Fruit fly (Drosophila melanogaster) whole organism, embryonic: ENCODE data around the gene Rchy1.

ENCODE experiments used
- Antp ChIP-seq: fragments of 200-800 bp; sonication (Bioruptor generic); optimal IDR thresholded peaks from 3 replicates; lab custom pipeline; 2016; ENCODE audit warnings: missing biosample characterization, missing genetic modification characterization
- B-H2 ChIP-seq: fragments of 200-800 bp; sonication (Bioruptor generic); optimal IDR thresholded peaks from 2 replicates; lab custom pipeline; 2018; ENCODE audit warnings: missing biosample characterization, mild to moderate bottlenecking, missing genetic modification characterization
- C15 ChIP-seq: fragments of 200-800 bp; sonication (Bioruptor generic); IDR thresholded peaks from 3 replicates; pipeline ENCODE4 v1.3.6; 2022; ENCODE audit warnings: missing biosample characterization, missing genetic modification characterization
- CG11456 ChIP-seq: fragments of 200-800 bp; sonication (Bioruptor generic); IDR thresholded peaks from 3 replicates; pipeline ENCODE4 v1.3.6; 2022; ENCODE audit warnings: missing biosample characterization, missing genetic modification characterization
- CG11696 ChIP-seq: fragments of 200-800 bp; sonication (Bioruptor generic); IDR thresholded peaks from 2 replicates; pipeline ENCODE4 v1.3.6; 2022; ENCODE audit warnings: missing biosample characterization, missing genetic modification characterization
- CG12104 ChIP-seq: fragments of 200-800 bp; sonication (Bioruptor generic); optimal IDR thresholded peaks from 3 replicates; lab custom pipeline; 2016; ENCODE audit warnings: missing biosample characterization, missing genetic modification characterization
- CG1233 ChIP-seq: fragments of 200-800 bp; sonication (Bioruptor generic); optimal IDR thresholded peaks from 4 replicates; lab custom pipeline; 2018; ENCODE audit warnings: missing biosample characterization, mild to moderate bottlenecking, missing genetic modification characterization
- CG12744 ChIP-seq: fragments of 200-800 bp; sonication (Bioruptor generic); optimal IDR thresholded peaks from 2 replicates; lab custom pipeline; 2016; ENCODE audit warnings: missing biosample characterization, missing genetic modification characterization
- CG13424 ChIP-seq: fragments of 200-800 bp; sonication (Bioruptor generic); optimal IDR thresholded peaks from 2 replicates; lab custom pipeline; 2019; ENCODE audit warnings: missing biosample characterization, mild to moderate bottlenecking, missing genetic modification characterization, moderate library complexity
- CG15696 ChIP-seq: fragments of 200-800 bp; sonication (Bioruptor generic); optimal IDR thresholded peaks from 2 replicates; lab custom pipeline; 2019; ENCODE audit warnings: missing biosample characterization, mild to moderate bottlenecking, missing genetic modification characterization, moderate library complexity
- CG32767 ChIP-seq: fragments of 200-800 bp; sonication (Bioruptor generic); IDR thresholded peaks from 2 replicates; pipeline ENCODE4 v1.3.6; 2022; ENCODE audit warnings: missing biosample characterization, missing genetic modification characterization
- CG34422 ChIP-seq: fragments of 200-800 bp; sonication (Bioruptor generic); IDR thresholded peaks from 3 replicates; pipeline ENCODE4 v1.3.6; 2022; ENCODE audit warnings: missing biosample characterization, missing genetic modification characterization
- CG3847 ChIP-seq: fragments of 200-800 bp; sonication (Bioruptor generic); IDR thresholded peaks from 2 replicates; pipeline ENCODE4 v1.3.6; 2022; ENCODE audit warnings: missing biosample characterization, missing genetic modification characterization
- CG4282 ChIP-seq: fragments of 200-800 bp; sonication (Bioruptor generic); optimal IDR thresholded peaks from 2 replicates; lab custom pipeline; 2016; ENCODE audit warnings: missing biosample characterization, missing genetic modification characterization
- CG6175 ChIP-seq: fragments of 200-800 bp; sonication (Bioruptor generic); IDR thresholded peaks from 3 replicates; pipeline ENCODE4 v1.3.6; 2022; ENCODE audit warnings: missing biosample characterization, missing genetic modification characterization
- CG6254 ChIP-seq: fragments of 200-800 bp; sonication (Bioruptor generic); optimal IDR thresholded peaks from 3 replicates; lab custom pipeline; 2017; ENCODE audit warnings: mild to moderate bottlenecking, missing biosample characterization, missing genetic modification reagents, missing genetic modification characterization
- CG6765 ChIP-seq: fragments of 200-800 bp; sonication (Bioruptor generic); optimal IDR thresholded peaks from 3 replicates; lab custom pipeline; 2017; ENCODE audit warnings: missing biosample characterization, mild to moderate bottlenecking, missing genetic modification characterization
- CG6813 ChIP-seq: fragments of 200-800 bp; sonication (Bioruptor generic); optimal IDR thresholded peaks from 2 replicates; lab custom pipeline; 2017; ENCODE audit warnings: missing biosample characterization, missing genetic modification characterization, mild to moderate bottlenecking, moderate library complexity, missing genetic modification reagents
- CG7987 ChIP-seq: fragments of 200-800 bp; sonication (Bioruptor generic); optimal IDR thresholded peaks from 2 replicates; lab custom pipeline; 2018; ENCODE audit warnings: missing biosample characterization, mild to moderate bottlenecking, missing genetic modification characterization, moderate library complexity
- CG8290 ChIP-seq, 3 experiments: fragments of 200-800 bp; sonication (Bioruptor generic); optimal IDR thresholded peaks; 2 replicates each; lab custom pipeline; 2016 to 2019; ENCODE audit warnings: missing biosample characterization in 3 of 3, missing genetic modification characterization in 3 of 3, mild to moderate bottlenecking in 2 of 3, moderate library complexity in 1 of 3
- CG8924 ChIP-seq: fragments of 200-800 bp; optimal IDR thresholded peaks from 3 replicates; lab custom pipeline; 2019; ENCODE audit warnings: missing biosample characterization, mild to moderate bottlenecking, missing genetic modification characterization, moderate library complexity
- CG9876 ChIP-seq: fragments of 200-800 bp; sonication (Bioruptor generic); optimal IDR thresholded peaks from 2 replicates; lab custom pipeline; 2016; ENCODE audit warnings: missing biosample characterization, missing genetic modification characterization
- Dll ChIP-seq: fragments of 200-800 bp; sonication (Bioruptor generic); IDR thresholded peaks from 4 replicates; pipeline ENCODE4 v1.3.6; 2022; ENCODE audit warnings: missing biosample characterization, missing genetic modification characterization; ENCODE audit not compliant: partially characterized antibody
- HLH54F ChIP-seq: fragments of 200-800 bp; sonication (Bioruptor generic); optimal IDR thresholded peaks from 3 replicates; lab custom pipeline; 2016; ENCODE audit warnings: missing biosample characterization, missing genetic modification characterization
- Jarid2 ChIP-seq: fragments of 200-800 bp; sonication (Bioruptor generic); optimal IDR thresholded peaks from 3 replicates; lab custom pipeline; 2017; ENCODE audit warnings: mild to moderate bottlenecking, missing biosample characterization, missing genetic modification reagents, missing genetic modification characterization
- Lpt ChIP-seq: fragments of >200 bp; optimal IDR thresholded peaks from 2 replicates; lab custom pipeline; 2018; ENCODE audit warnings: missing biosample characterization, missing genetic modification characterization
- Scr ChIP-seq: fragments of 200-800 bp; sonication (Bioruptor generic); IDR thresholded peaks from 2 replicates; pipeline ENCODE4 v1.3.6; 2022; ENCODE audit warnings: missing biosample characterization, missing genetic modification characterization; ENCODE audit not compliant: partially characterized antibody
- Tbp ChIP-seq: fragments of >200 bp; optimal IDR thresholded peaks from 2 replicates; lab custom pipeline; 2018; ENCODE audit warnings: missing biosample characterization, missing genetic modification characterization
- YL-1 ChIP-seq: fragments of 200-800 bp; sonication (Bioruptor generic); optimal IDR thresholded peaks from 3 replicates; lab custom pipeline; 2017; ENCODE audit warnings: missing biosample characterization, mild to moderate bottlenecking, missing genetic modification characterization
- ap ChIP-seq: fragments of 200-800 bp; sonication (Bioruptor generic); IDR thresholded peaks from 2 replicates; pipeline ENCODE4 v1.3.6; 2022; ENCODE audit warnings: missing biosample characterization, missing genetic modification characterization
- bbx ChIP-seq: fragments of 200-800 bp; sonication (Bioruptor generic); IDR thresholded peaks from 2 replicates; pipeline ENCODE4 v1.3.6; 2022; ENCODE audit warnings: missing biosample characterization, missing genetic modification characterization; ENCODE audit not compliant: partially characterized antibody
- ci ChIP-seq: fragments of 200-800 bp; sonication (Bioruptor generic); IDR thresholded peaks from 3 replicates; pipeline ENCODE4 v1.3.6; 2022; ENCODE audit warnings: missing biosample characterization, missing genetic modification characterization
- fd102C ChIP-seq: fragments of 200-800 bp; sonication (Bioruptor generic); optimal IDR thresholded peaks from 2 replicates; lab custom pipeline; 2018; ENCODE audit warnings: missing biosample characterization, mild to moderate bottlenecking, missing genetic modification characterization, moderate library complexity
- hth ChIP-seq: fragments of >200 bp; optimal IDR thresholded peaks from 2 replicates; lab custom pipeline; 2017; ENCODE audit warnings: inconsistent platforms
- jigr1 ChIP-seq: fragments of 200-800 bp; sonication (Bioruptor generic); IDR thresholded peaks from 3 replicates; pipeline ENCODE4 v1.3.6; 2022; ENCODE audit warnings: missing biosample characterization, missing genetic modification characterization
- lola ChIP-seq, 3 experiments: fragments of >200 bp in 2 of 3; fragments of 200-800 bp in 1 of 3; sonication (Bioruptor generic) in 1 of 3; optimal IDR thresholded peaks; 2 replicates each; lab custom pipeline; 2017 to 2019; ENCODE audit warnings: missing biosample characterization in 3 of 3, missing genetic modification characterization in 3 of 3, mild to moderate bottlenecking in 1 of 3, moderate library complexity in 1 of 3
- pb ChIP-seq: fragments of 200-800 bp; sonication (Bioruptor generic); optimal IDR thresholded peaks from 3 replicates; lab custom pipeline; 2016; ENCODE audit warnings: missing biosample characterization, missing genetic modification characterization
- pros ChIP-seq: fragments of 200-800 bp; sonication (Bioruptor generic); optimal IDR thresholded peaks from 3 replicates; lab custom pipeline; 2019; ENCODE audit warnings: missing biosample characterization, mild to moderate bottlenecking, missing genetic modification characterization, moderate library complexity
- row ChIP-seq: fragments of 200-800 bp; sonication (Bioruptor generic); IDR thresholded peaks from 3 replicates; pipeline ENCODE4 v1.3.6; 2022; ENCODE audit warnings: missing biosample characterization, missing genetic modification characterization
- sc ChIP-seq, 3 experiments: fragments of >200 bp in 2 of 3; fragments of 200-800 bp in 1 of 3; sonication (Bioruptor generic) in 1 of 3; optimal IDR thresholded peaks; 2 replicates in 2 of 3; 3 replicates in 1 of 3; lab custom pipeline; 2017; ENCODE audit warnings: mild to moderate bottlenecking in 1 of 3, missing biosample characterization in 1 of 3, missing genetic modification characterization in 1 of 3, missing genetic modification reagents in 1 of 3
- schlank ChIP-seq: fragments of 200-800 bp; sonication (Bioruptor generic); optimal IDR thresholded peaks from 2 replicates; lab custom pipeline; 2018; ENCODE audit warnings: missing biosample characterization, mild to moderate bottlenecking, missing genetic modification characterization
- sens-2 ChIP-seq: fragments of 200-800 bp; sonication (Bioruptor generic); IDR thresholded peaks from 2 replicates; pipeline ENCODE4 v1.3.6; 2022; ENCODE audit warnings: missing biosample characterization, missing genetic modification characterization
- sqz ChIP-seq: fragments of 200-800 bp; sonication (Bioruptor generic); optimal IDR thresholded peaks from 3 replicates; lab custom pipeline; 2018; ENCODE audit warnings: missing biosample characterization, mild to moderate bottlenecking, missing genetic modification characterization
- stc ChIP-seq: fragments of 200-800 bp; sonication (Bioruptor generic); IDR thresholded peaks from 2 replicates; pipeline ENCODE4 v1.3.6; 2022; ENCODE audit warnings: missing biosample characterization, missing genetic modification characterization
- stwl ChIP-seq: fragments of 200-800 bp; sonication (Bioruptor generic); optimal IDR thresholded peaks from 3 replicates; lab custom pipeline; 2018; ENCODE audit warnings: missing biosample characterization, mild to moderate bottlenecking, missing genetic modification characterization, moderate library complexity
- vnd ChIP-seq: fragments of 200-800 bp; sonication (Bioruptor generic); IDR thresholded peaks from 3 replicates; pipeline ENCODE4 v1.3.6; 2022; ENCODE audit warnings: missing biosample characterization, missing genetic modification characterization; ENCODE audit not compliant: partially characterized antibody
- vvl ChIP-seq: fragments of 200-800 bp; sonication (Bioruptor generic); IDR thresholded peaks from 2 replicates; pipeline ENCODE4 v1.3.6; 2022; ENCODE audit warnings: missing biosample characterization, missing genetic modification characterization
- wor ChIP-seq: fragments of 200-800 bp; sonication (Bioruptor generic); IDR thresholded peaks from 2 replicates; pipeline ENCODE4 v1.3.6; 2022; ENCODE audit warnings: missing biosample characterization, missing genetic modification characterization

Rchy1 gene

DNA sequence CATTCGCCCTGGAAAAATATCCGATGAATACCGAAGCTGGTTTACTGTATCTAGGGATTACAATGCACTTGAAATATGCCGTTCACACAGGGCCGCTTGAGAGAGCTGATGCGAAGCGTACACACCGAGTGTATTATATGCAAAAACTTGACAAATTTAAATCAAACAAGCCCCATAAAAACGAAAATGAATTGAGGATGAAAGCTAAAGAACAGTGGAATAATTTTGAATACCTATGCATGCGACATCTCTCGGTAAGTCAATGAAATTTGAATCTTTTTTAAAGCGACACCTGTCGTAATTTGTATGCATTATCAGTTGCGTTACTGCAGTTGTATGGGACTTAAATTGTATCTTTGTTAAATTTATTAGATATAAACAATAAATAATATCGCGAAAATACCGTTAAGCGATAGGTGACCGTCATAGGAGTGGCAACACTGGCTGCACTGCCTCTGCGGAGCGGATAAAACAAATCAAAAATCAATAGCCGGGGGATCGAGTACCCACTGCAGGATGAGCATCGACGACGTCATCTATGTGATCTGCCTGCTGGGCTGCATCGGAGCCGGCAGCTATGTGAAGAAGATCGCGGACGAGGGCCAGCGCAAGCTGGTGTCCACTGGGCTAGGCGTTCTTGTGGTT is 9.4 kb downstream of the Rchy1 start, which contains the start of gene frj:
TSS of gene frj (plus strand) at position 98 of the 645 bp plus-strand sequence.
- TF ChIP-seq CG12104 (GFP tag; lab: Kevin White, UChicago) (peak; percentile 43), vnd (GFP tag; lab: Robert Waterston, UW) (0 out of 3 replicates have a peak, but pooled peaks have one; percentile 18), ci (GFP tag; lab: Robert Waterston, UW) (peak; percentile 57), pb (GFP tag; lab: Kevin White, UChicago) (peak; percentile 41), CG3847 (peak; percentile 79), CG12744 (GFP tag; lab: Kevin White, UChicago) (peak; percentile 12), CG9876 (GFP tag; lab: Kevin White, UChicago) (peak; percentile 81), YL-1 (GFP tag; lab: Kevin White, UChicago) (peak; percentile 51), hth (no peak), Tbp (GFP tag; lab: Kevin White, UChicago) (no peak), CG6175 (0 out of 3 replicates have a peak, but pooled peaks have one; percentile 41), jigr1 (GFP tag; lab: Robert Waterston, UW) (0 out of 3 replicates have a peak, but pooled peaks have one; percentile 27), Antp (GFP tag; lab: Kevin White, UChicago) (peak; percentile 79), CG11696 (GFP tag; lab: Robert Waterston, UW) (no peak), CG4282 (peak; percentile 66), CG6254 (GFP tag; lab: Kevin White, UChicago) (peak; percentile 10), CG13424 (tag; lab: Kevin White, UChicago) (peak; percentile 63), CG8924 (peak; percentile 60), HLH54F (peak; percentile 70), CG6813 (no peak), CG1233 (GFP tag; lab: Kevin White, UChicago) (no peak), stwl (tag; lab: Kevin White, UChicago) (peak; percentile 68), CG6765 (no peak), Lpt (no peak), pros (GFP tag; lab: Kevin White, UChicago) (no peak), schlank (tag; lab: Kevin White, UChicago) (no peak), Dll (GFP tag; lab: Robert Waterston, UW) (peak; percentile 72), row (GFP tag; lab: Robert Waterston, UW) (peak; percentile 90), CG7987 (GFP tag; lab: Kevin White, UChicago) (no peak), bbx (GFP tag; lab: Robert Waterston, UW) (peak; percentile 61), lola (GFP tag; optimal IDR thresholded peaks at IDR 0.05; lab: Kevin White, UChicago) (peak in 2 of 3 experiments; percentile 26 to 91), sens-2 (GFP tag; lab: Robert Waterston, UW) (no peak), CG15696 (peak; percentile 58), CG8290 (GFP tag; optimal IDR thresholded peaks at IDR 0.05; lab: Kevin White, UChicago) (peak; percentile 76), CG8290 (tag; optimal IDR thresholded peaks at IDR 0.05; lab: Kevin White, UChicago) (peak in 1 of 2 experiments; percentile 73), stc (GFP tag; lab: Robert Waterston, UW) (0 out of 2 replicates have a peak, but pooled peaks have one; percentile 5), CG11456 (peak; percentile 76), wor (GFP tag; lab: Robert Waterston, UW) (no peak), ap (GFP tag; lab: Robert Waterston, UW) (no peak), sqz (GFP tag; lab: Kevin White, UChicago) (no peak), CG34422 (GFP tag; lab: Robert Waterston, UW) (peak; percentile 62; the same call in 1 of the 3 replicates), fd102C (GFP tag; lab: Kevin White, UChicago) (no peak), sc (optimal IDR thresholded peaks at IDR 0.05; lab: Kevin White, UChicago) (no peak), sc (GFP tag; optimal IDR thresholded peaks at IDR 0.05; lab: Kevin White, UChicago) (no peak), Scr (GFP tag; lab: Robert Waterston, UW) (peak; percentile 71), vvl (GFP tag; lab: Robert Waterston, UW) (peak; percentile 82; the same call in 1 of the 2 replicates), C15 (GFP tag; lab: Robert Waterston, UW) (no peak), Jarid2 (GFP tag; lab: Kevin White, UChicago) (no peak), CG32767 (GFP tag; lab: Robert Waterston, UW) (no peak), B-H2 (GFP tag; lab: Kevin White, UChicago) (no peak)
